Fruit fly (Drosophila melanogaster): ENCODE results near the gene mth.

mth gene

dm6 chr3L:350651-351228 lies 4.0 kb upstream of the mth start (continued):
- TF ChIP-seq zfh1 (GFP tag; IDR thresholded peaks at IDR 0.05): peak; percentile 70; the same call in 2 of the 3 replicates
- TF ChIP-seq hbn (GFP tag; IDR thresholded peaks at IDR 0.05; ENCODE audit: partially characterized antibody): no peak
- peak; percentile 76 for TF ChIP-seq mam (GFP tag; optimal IDR thresholded peaks at IDR 0.05)
- TF ChIP-seq CG11456 (GFP tag; IDR thresholded peaks at IDR 0.05): peak; percentile 83
- TF ChIP-seq hkb (optimal IDR thresholded peaks at IDR 0.05): no peak
- peak; percentile 90 for TF ChIP-seq hkb (GFP tag; IDR thresholded peaks at IDR 0.05)
- TF ChIP-seq HLH4C (GFP tag; IDR thresholded peaks at IDR 0.05; ENCODE audit: partially characterized antibody): no peak
- no peak for TF ChIP-seq Lim3 (GFP tag; IDR thresholded peaks at IDR 0.05)
- TF ChIP-seq maf-S (GFP tag; optimal IDR thresholded peaks at IDR 0.05): peak; percentile 32
- peak; percentile 77 for TF ChIP-seq CG8924 (tag; optimal IDR thresholded peaks at IDR 0.05)
- peak; percentile 42 for TF ChIP-seq CG31388 (GFP tag; optimal IDR thresholded peaks at IDR 0.05)
- peak; percentile 49 for TF ChIP-seq pho (GFP tag; optimal IDR thresholded peaks at IDR 0.05)
- TF ChIP-seq Atf-2 (GFP tag; optimal IDR thresholded peaks at IDR 0.05): no peak
- TF ChIP-seq CG7556 (GFP tag; optimal IDR thresholded peaks at IDR 0.05): peak; percentile 69
- TF ChIP-seq CG12236 (GFP tag; optimal IDR thresholded peaks at IDR 0.05): no peak
- TF ChIP-seq org-1 (GFP tag; optimal IDR thresholded peaks at IDR 0.05): peak; percentile 60
- peak; percentile 66 for TF ChIP-seq Oli (tag; optimal IDR thresholded peaks at IDR 0.05)
- TF ChIP-seq CG15479 (GFP tag; optimal IDR thresholded peaks at IDR 0.05): no peak
- peak; percentile 35 for TF ChIP-seq ERR (GFP tag; optimal IDR thresholded peaks at IDR 0.05)
- peak; percentile 88 for TF ChIP-seq ranshi (GFP tag; IDR thresholded peaks at IDR 0.05)
- TF ChIP-seq CG4328 (GFP tag; optimal IDR thresholded peaks at IDR 0.05): no peak
- TF ChIP-seq Hmr (GFP tag; optimal IDR thresholded peaks at IDR 0.05): peak; percentile 66
- TF ChIP-seq Sox100B (GFP tag; optimal IDR thresholded peaks at IDR 0.05): no peak
- TF ChIP-seq nerfin-2 (GFP tag; IDR thresholded peaks at IDR 0.05; ENCODE audit: partially characterized antibody): no peak
- peak; percentile 61 for TF ChIP-seq trem (tag; optimal IDR thresholded peaks at IDR 0.05)
- no peak for TF ChIP-seq vnd (GFP tag; IDR thresholded peaks at IDR 0.05; ENCODE audit: partially characterized antibody)
- peak; percentile 84 for TF ChIP-seq cwo (GFP tag; optimal IDR thresholded peaks at IDR 0.05)
- no peak for TF ChIP-seq Gsc (GFP tag; IDR thresholded peaks at IDR 0.05)
- TF ChIP-seq CG13296 (GFP tag; optimal IDR thresholded peaks at IDR 0.05): peak; percentile 70
- TF ChIP-seq Doc2 (GFP tag; IDR thresholded peaks at IDR 0.05): 0 out of 2 replicates have a peak, but pooled peaks have one; percentile 32
- no peak for TF ChIP-seq Doc3 (GFP tag; IDR thresholded peaks at IDR 0.05; ENCODE audit: partially characterized antibody)
- no peak for TF ChIP-seq CG6654 (GFP tag; optimal IDR thresholded peaks at IDR 0.05)
- TF ChIP-seq pum (GFP tag; optimal IDR thresholded peaks at IDR 0.05): no peak
- TF ChIP-seq Atf6 (GFP tag; IDR thresholded peaks at IDR 0.05): peak; percentile 82
- no peak for TF ChIP-seq prd (optimal IDR thresholded peaks at IDR 0.05)
- TF ChIP-seq prd (GFP tag; IDR thresholded peaks at IDR 0.05): peak; percentile 83
- no peak for TF ChIP-seq CG6791 (GFP tag; IDR thresholded peaks at IDR 0.05; ENCODE audit: partially characterized antibody)
- TF ChIP-seq Eip74EF (GFP tag; optimal IDR thresholded peaks at IDR 0.05): peak in 1 of 2 experiments; percentile 83
- no peak for TF ChIP-seq h (optimal IDR thresholded peaks at IDR 0.05)
- TF ChIP-seq croc (GFP tag; conservative IDR thresholded peaks at IDR 0.05): peak; percentile 40; the same call in 2 of the 3 replicates
- no peak for TF ChIP-seq CG15011 (GFP tag; optimal IDR thresholded peaks at IDR 0.05)
- TF ChIP-seq CG34224 (GFP tag; IDR thresholded peaks at IDR 0.05; ENCODE audit: partially characterized antibody): no peak
- peak; percentile 52 for TF ChIP-seq CG7786 (GFP tag; optimal IDR thresholded peaks at IDR 0.05)
- TF ChIP-seq Vsx1 (GFP tag; optimal IDR thresholded peaks at IDR 0.05): no peak
- TF ChIP-seq chinmo (GFP tag; IDR thresholded peaks at IDR 0.05; ENCODE audit: partially characterized antibody): no peak
- no peak for TF ChIP-seq CG14860 (GFP tag; IDR thresholded peaks at IDR 0.05; ENCODE audit: partially characterized antibody)
- peak; percentile 42 for TF ChIP-seq Nf-YB (GFP tag; optimal IDR thresholded peaks at IDR 0.05)
- peak; percentile 84 for TF ChIP-seq CG2120 (GFP tag; optimal IDR thresholded peaks at IDR 0.05)
- TF ChIP-seq gce (GFP tag; IDR thresholded peaks at IDR 0.05): peak; percentile 60; the same call in 1 of the 3 replicates
- peak; percentile 72 for TF ChIP-seq CG4730 (GFP tag; IDR thresholded peaks at IDR 0.05)
